Worm (Caenorhabditis elegans) whole organism, L4 larva: Measurements from ENCODE around the gene EEED8.4.

ENCODE experiments used
- F26F4.8 ChIP-seq: fragments of 200-800 bp; sonication (Bioruptor generic); conservative IDR thresholded peaks from 2 replicates; pipeline ENCODE4 v1.3.6; 2022; ENCODE audit warnings: missing genetic modification characterization, missing compliant biosample characterization
- F37D6.2 ChIP-seq: sonication (generic microtip); optimal IDR thresholded peaks from 2 replicates; lab custom pipeline; 2016; ENCODE audit warnings: mild to moderate bottlenecking, missing genetic modification characterization, missing compliant biosample characterization
- dve-1 ChIP-seq: sonication (generic microtip); optimal IDR thresholded peaks from 2 replicates; lab custom pipeline; 2017; ENCODE audit warnings: antibody characterized with exemption, mild to moderate bottlenecking, missing genetic modification characterization, missing compliant biosample characterization; ENCODE audit not compliant: insufficient read depth
- egl-27 ChIP-seq: sonication (generic microtip); optimal IDR thresholded peaks from 3 replicates; lab custom pipeline; 2017; ENCODE audit warnings: missing biosample characterization, missing genetic modification reagents, missing genetic modification characterization
- lin-15B ChIP-seq: fragments of 150-350 bp; sonication (generic microtip); optimal IDR thresholded peaks from 3 replicates; lab custom pipeline; 2014; ENCODE audit warnings: missing biosample characterization, missing genetic modification characterization
- nhr-11 ChIP-seq: fragments of 150-350 bp; optimal IDR thresholded peaks from 2 replicates; lab custom pipeline; 2014; ENCODE audit warnings: missing biosample characterization, missing genetic modification characterization
- nhr-77 ChIP-seq: fragments of 150-350 bp; optimal IDR thresholded peaks from 2 replicates; lab custom pipeline; 2014; ENCODE audit warnings: missing biosample characterization, missing genetic modification characterization
- pha-4 ChIP-seq, 2 experiments: fragments of 150-350 bp in 1 of 2; fragments of 200-800 bp in 1 of 2; sonication (Bioruptor generic) in 1 of 2; IDR thresholded peaks in 1 of 2; optimal IDR thresholded peaks in 1 of 2; 2 replicates each; pipeline versions ENCODE4 v1.3.6 to Lab custom; 2014 to 2022; ENCODE audit warnings: missing genetic modification characterization in 2 of 2, missing genetic modification reagents in 2 of 2, missing biosample characterization in 1 of 2, missing compliant biosample characterization in 1 of 2
- unc-130 ChIP-seq: sonication (generic microtip); optimal IDR thresholded peaks from 2 replicates; lab custom pipeline; 2016; ENCODE audit warnings: missing genetic modification reagents, missing genetic modification characterization, missing compliant biosample characterization

DNA sequence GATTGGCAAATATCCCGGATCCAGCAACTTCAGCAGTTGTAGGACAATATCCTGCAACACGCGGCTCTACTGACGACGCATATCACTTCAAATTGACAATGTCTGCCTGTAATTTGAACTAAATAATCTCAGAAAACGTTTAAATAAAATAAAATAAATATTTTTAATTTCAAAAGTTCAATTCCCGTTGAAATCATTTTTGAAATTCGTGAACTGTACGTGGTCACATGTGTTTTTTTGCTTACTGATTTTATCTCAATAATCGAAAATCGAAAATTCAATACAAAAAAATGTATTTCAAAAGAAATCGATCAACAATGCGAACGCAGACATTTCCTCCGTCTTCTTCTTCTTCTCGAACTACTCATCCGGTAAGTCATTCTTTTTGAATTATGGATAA, 28.5 kb downstream of the EEED8.4 start, which contains the start of gene F07F6.1:
- TF ChIP-seq F26F4.8 (GFP tag; lab: Robert Waterston, UW): no peak
- TF ChIP-seq lin-15B (tag; lab: Kevin White, UChicago): no peak
- TF ChIP-seq dve-1: no peak
- TF ChIP-seq egl-27: no peak
- no peak for TF ChIP-seq unc-130 (GFP tag; lab: Kevin White, UChicago)
- TF ChIP-seq F37D6.2 (tag; lab: Kevin White, UChicago): no peak
- TF ChIP-seq nhr-77 (tag; lab: Kevin White, UChicago): no peak
- no peak for TF ChIP-seq pha-4 (GFP tag; IDR thresholded peaks at IDR 0.05; lab: Robert Waterston, UW)
- TF ChIP-seq pha-4 (tag; optimal IDR thresholded peaks at IDR 0.05; lab: Kevin White, UChicago): no peak
- TF ChIP-seq nhr-11 (tag; lab: Kevin White, UChicago): no peak
